Fruit fly (Drosophila melanogaster) whole organism, embryonic: ENCODE results near the gene Doc1.

Experiments used
- Adf1 ChIP-seq: fragments of 200-800 bp; sonication (Bioruptor generic); IDR thresholded peaks from 2 replicates; pipeline ENCODE4 v1.3.6; 2022; ENCODE audit warnings: missing biosample characterization, missing genetic modification characterization
- Atf3 ChIP-seq: fragments of 200-800 bp; sonication (Bioruptor generic); optimal IDR thresholded peaks from 3 replicates; lab custom pipeline; 2016; ENCODE audit warnings: missing biosample characterization, missing genetic modification characterization
- CG10209 ChIP-seq: fragments of 200-800 bp; sonication (Bioruptor generic); optimal IDR thresholded peaks from 3 replicates; lab custom pipeline; 2017; ENCODE audit warnings: missing biosample characterization, mild to moderate bottlenecking, missing genetic modification characterization, missing genetic modification reagents
- CG10959 ChIP-seq: fragments of 200-800 bp; sonication (Bioruptor generic); IDR thresholded peaks from 2 replicates; pipeline ENCODE4 v1.3.6; 2022; ENCODE audit warnings: missing biosample characterization, missing genetic modification characterization
- CG11093 ChIP-seq: fragments of 200-800 bp; sonication (Bioruptor generic); IDR thresholded peaks from 3 replicates; pipeline ENCODE4 v1.3.6; 2022; ENCODE audit warnings: missing biosample characterization, missing genetic modification characterization
- CG11504 ChIP-seq: fragments of 200-800 bp; sonication (Bioruptor generic); optimal IDR thresholded peaks from 3 replicates; lab custom pipeline; 2019; ENCODE audit warnings: missing biosample characterization, mild to moderate bottlenecking, missing genetic modification characterization, moderate library complexity
- CG11695 ChIP-seq: fragments of 200-800 bp; sonication (Bioruptor generic); IDR thresholded peaks from 3 replicates; pipeline ENCODE4 v1.3.6; 2022; ENCODE audit warnings: missing biosample characterization, missing genetic modification characterization
- CG11696 ChIP-seq: fragments of 200-800 bp; sonication (Bioruptor generic); IDR thresholded peaks from 2 replicates; pipeline ENCODE4 v1.3.6; 2022; ENCODE audit warnings: missing biosample characterization, missing genetic modification characterization
- CG12104 ChIP-seq: fragments of 200-800 bp; sonication (Bioruptor generic); optimal IDR thresholded peaks from 3 replicates; lab custom pipeline; 2016; ENCODE audit warnings: missing biosample characterization, missing genetic modification characterization
- CG13424 ChIP-seq: fragments of 200-800 bp; sonication (Bioruptor generic); optimal IDR thresholded peaks from 2 replicates; lab custom pipeline; 2019; ENCODE audit warnings: missing biosample characterization, mild to moderate bottlenecking, missing genetic modification characterization, moderate library complexity
- CG14441 ChIP-seq: fragments of 200-800 bp; sonication (Bioruptor generic); IDR thresholded peaks from 2 replicates; pipeline ENCODE4 v1.3.6; 2022; ENCODE audit warnings: missing biosample characterization, missing genetic modification characterization
- CG14667 ChIP-seq: fragments of 200-800 bp; sonication (Bioruptor generic); IDR thresholded peaks from 2 replicates; pipeline ENCODE4 v1.3.6; 2022; ENCODE audit warnings: missing biosample characterization, missing genetic modification characterization
- CG14860 ChIP-seq: fragments of 200-800 bp; sonication (Bioruptor generic); IDR thresholded peaks from 3 replicates; pipeline ENCODE4 v1.3.6; 2022; ENCODE audit warnings: missing biosample characterization, missing genetic modification characterization; ENCODE audit not compliant: partially characterized antibody
- CG17612 ChIP-seq: fragments of 200-800 bp; sonication (Bioruptor generic); IDR thresholded peaks from 2 replicates; pipeline ENCODE4 v1.3.6; 2022; ENCODE audit warnings: missing biosample characterization, missing genetic modification characterization
- CG2199 ChIP-seq: fragments of 200-800 bp; sonication (Bioruptor generic); IDR thresholded peaks from 3 replicates; pipeline ENCODE4 v1.3.6; 2022; ENCODE audit warnings: missing biosample characterization, missing genetic modification characterization
- CG4820 ChIP-seq: fragments of 200-800 bp; sonication (Bioruptor generic); optimal IDR thresholded peaks from 3 replicates; lab custom pipeline; 2016; ENCODE audit warnings: missing biosample characterization, missing genetic modification characterization
- CG7372 ChIP-seq: fragments of 200-800 bp; sonication (Bioruptor generic); IDR thresholded peaks from 2 replicates; pipeline ENCODE4 v1.3.6; 2022; ENCODE audit warnings: missing biosample characterization, missing genetic modification characterization
- CG7987 ChIP-seq: fragments of 200-800 bp; sonication (Bioruptor generic); optimal IDR thresholded peaks from 2 replicates; lab custom pipeline; 2018; ENCODE audit warnings: missing biosample characterization, mild to moderate bottlenecking, missing genetic modification characterization, moderate library complexity
- CG8478 ChIP-seq: fragments of >200 bp; optimal IDR thresholded peaks from 2 replicates; lab custom pipeline; 2018
- CG9437 ChIP-seq: fragments of 200-800 bp; sonication (Bioruptor generic); optimal IDR thresholded peaks from 2 replicates; lab custom pipeline; 2018; ENCODE audit warnings: missing biosample characterization, mild to moderate bottlenecking, missing genetic modification characterization
- Chrac-16 ChIP-seq: fragments of 200-800 bp; sonication (Bioruptor generic); optimal IDR thresholded peaks from 3 replicates; lab custom pipeline; 2016; ENCODE audit warnings: missing biosample characterization, missing genetic modification characterization
- Dbx ChIP-seq: fragments of 200-800 bp; sonication (Bioruptor generic); IDR thresholded peaks from 3 replicates; pipeline ENCODE4 v1.3.6; 2022; ENCODE audit warnings: missing biosample characterization, missing genetic modification characterization
- Dek ChIP-seq: fragments of 200-800 bp; sonication (Bioruptor generic); optimal IDR thresholded peaks from 3 replicates; lab custom pipeline; 2019; ENCODE audit warnings: missing biosample characterization, mild to moderate bottlenecking, missing genetic modification characterization, moderate library complexity
- Doc3 ChIP-seq: fragments of 200-800 bp; sonication (Bioruptor generic); IDR thresholded peaks from 3 replicates; pipeline ENCODE4 v1.3.6; 2022; ENCODE audit warnings: missing biosample characterization, missing genetic modification characterization; ENCODE audit not compliant: partially characterized antibody
- Ets97D ChIP-seq: fragments of 200-800 bp; sonication (Bioruptor generic); optimal IDR thresholded peaks from 3 replicates; lab custom pipeline; 2016; ENCODE audit warnings: missing biosample characterization, missing genetic modification characterization
- Fer1 ChIP-seq: fragments of 200-800 bp; sonication (Bioruptor generic); optimal IDR thresholded peaks from 2 replicates; lab custom pipeline; 2017; ENCODE audit warnings: missing biosample characterization, mild to moderate bottlenecking, missing genetic modification characterization
- H15 ChIP-seq: fragments of 200-800 bp; sonication (Bioruptor generic); IDR thresholded peaks from 3 replicates; pipeline ENCODE4 v1.3.6; 2022; ENCODE audit warnings: missing biosample characterization, missing genetic modification characterization
- Hr78 ChIP-seq, 2 experiments: fragments of 200-800 bp in 1 of 2; fragments of >200 bp in 1 of 2; sonication (Bioruptor generic) in 1 of 2; optimal IDR thresholded peaks; 2 replicates each; lab custom pipeline; 2017 to 2019; ENCODE audit warnings: missing biosample characterization in 2 of 2, missing genetic modification characterization in 2 of 2, mild to moderate bottlenecking in 1 of 2, moderate library complexity in 1 of 2
- Lpt ChIP-seq: fragments of >200 bp; optimal IDR thresholded peaks from 2 replicates; lab custom pipeline; 2018; ENCODE audit warnings: missing biosample characterization, missing genetic modification characterization
- Max ChIP-seq: fragments of 200-800 bp; sonication (Bioruptor generic); optimal IDR thresholded peaks from 2 replicates; lab custom pipeline; 2016; ENCODE audit warnings: missing biosample characterization, mild to moderate bottlenecking, missing genetic modification characterization
- Meics ChIP-seq: fragments of 200-800 bp; sonication (Bioruptor generic); optimal IDR thresholded peaks from 2 replicates; lab custom pipeline; 2017; ENCODE audit warnings: missing biosample characterization, mild to moderate bottlenecking, missing genetic modification characterization
- Nf-YC ChIP-seq: fragments of 200-800 bp; optimal IDR thresholded peaks from 3 replicates; lab custom pipeline; 2019; ENCODE audit warnings: missing biosample characterization, mild to moderate bottlenecking, missing genetic modification characterization, moderate library complexity
- Poxn ChIP-seq: fragments of 200-800 bp; sonication (Bioruptor generic); IDR thresholded peaks from 2 replicates; pipeline ENCODE4 v1.3.6; 2022; ENCODE audit warnings: missing biosample characterization, missing genetic modification characterization
- Ptx1 ChIP-seq: fragments of 200-800 bp; sonication (Bioruptor generic); IDR thresholded peaks from 2 replicates; pipeline ENCODE4 v1.3.6; 2022; ENCODE audit warnings: missing biosample characterization, missing genetic modification characterization
- Scr ChIP-seq: fragments of 200-800 bp; sonication (Bioruptor generic); IDR thresholded peaks from 2 replicates; pipeline ENCODE4 v1.3.6; 2022; ENCODE audit warnings: missing biosample characterization, missing genetic modification characterization; ENCODE audit not compliant: partially characterized antibody
- Tbp ChIP-seq: fragments of >200 bp; optimal IDR thresholded peaks from 2 replicates; lab custom pipeline; 2018; ENCODE audit warnings: missing biosample characterization, missing genetic modification characterization
- Usf ChIP-seq: fragments of 200-800 bp; sonication (Bioruptor generic); optimal IDR thresholded peaks from 2 replicates; lab custom pipeline; 2017; ENCODE audit warnings: missing genotype, missing biosample characterization, missing genetic modification characterization
- Vsx1 ChIP-seq: fragments of 200-800 bp; sonication (Bioruptor generic); optimal IDR thresholded peaks from 2 replicates; lab custom pipeline; 2017; ENCODE audit warnings: missing biosample characterization, mild to moderate bottlenecking, missing genetic modification characterization, missing genetic modification reagents
- ab ChIP-seq: fragments of 200-800 bp; sonication (Bioruptor generic); optimal IDR thresholded peaks from 2 replicates; lab custom pipeline; 2016; ENCODE audit warnings: missing biosample characterization, missing genetic modification characterization
- abd-A ChIP-seq: fragments of 200-800 bp; sonication (Bioruptor generic); optimal IDR thresholded peaks from 3 replicates; lab custom pipeline; 2019; ENCODE audit warnings: missing biosample characterization, mild to moderate bottlenecking, missing genetic modification characterization, moderate library complexity
- ato ChIP-seq: fragments of 200-800 bp; sonication (Bioruptor generic); IDR thresholded peaks from 2 replicates; pipeline ENCODE4 v1.3.6; 2022; ENCODE audit warnings: missing biosample characterization, missing genetic modification characterization; ENCODE audit not compliant: partially characterized antibody
- az2 ChIP-seq: fragments of 200-800 bp; sonication (Bioruptor generic); optimal IDR thresholded peaks from 3 replicates; lab custom pipeline; 2016; ENCODE audit warnings: missing biosample characterization, missing genetic modification characterization
- bowl ChIP-seq: fragments of 200-800 bp; sonication (Bioruptor generic); IDR thresholded peaks from 2 replicates; pipeline ENCODE4 v1.3.6; 2022; ENCODE audit warnings: missing biosample characterization, missing genetic modification characterization
- caup ChIP-seq: fragments of 200-800 bp; sonication (Bioruptor generic); optimal IDR thresholded peaks from 3 replicates; lab custom pipeline; 2017; ENCODE audit warnings: missing biosample characterization, mild to moderate bottlenecking, missing genetic modification characterization, moderate library complexity; ENCODE audit not compliant: severe bottlenecking
- crp ChIP-seq, 2 experiments: fragments of 200-800 bp; sonication (Bioruptor generic); optimal IDR thresholded peaks; 2 replicates in 1 of 2; 3 replicates in 1 of 2; lab custom pipeline; 2017; ENCODE audit warnings: missing biosample characterization in 2 of 2, missing genetic modification characterization in 2 of 2, mild to moderate bottlenecking in 1 of 2, moderate library complexity in 1 of 2
- da ChIP-seq: fragments of 200-800 bp; sonication (Bioruptor generic); optimal IDR thresholded peaks from 2 replicates; lab custom pipeline; 2016; ENCODE audit warnings: missing biosample characterization, missing genetic modification characterization
- h ChIP-seq: fragments of >200 bp; optimal IDR thresholded peaks from 2 replicates; lab custom pipeline; 2017
- insv ChIP-seq, 2 experiments: fragments of 200-800 bp; sonication (Bioruptor generic); optimal IDR thresholded peaks; 3 replicates each; lab custom pipeline; 2016 to 2018; ENCODE audit warnings: missing biosample characterization in 2 of 2, missing genetic modification characterization in 2 of 2
- mirr ChIP-seq: fragments of 200-800 bp; sonication (Bioruptor generic); optimal IDR thresholded peaks from 3 replicates; lab custom pipeline; 2018; ENCODE audit warnings: missing biosample characterization, mild to moderate bottlenecking, missing genetic modification characterization
- seq ChIP-seq: fragments of 200-800 bp; sonication (Bioruptor generic); IDR thresholded peaks from 2 replicates; pipeline ENCODE4 v1.3.6; 2022; ENCODE audit warnings: missing biosample characterization, missing genetic modification characterization
- tna ChIP-seq: fragments of 200-800 bp; sonication (Bioruptor generic); IDR thresholded peaks from 2 replicates; pipeline ENCODE4 v1.3.6; 2022; ENCODE audit warnings: missing biosample characterization, missing genetic modification characterization; ENCODE audit not compliant: partially characterized antibody
- vfl ChIP-seq: fragments of 200-800 bp; sonication (Bioruptor generic); optimal IDR thresholded peaks from 2 replicates; lab custom pipeline; 2016; ENCODE audit warnings: missing biosample characterization, missing genetic modification characterization

The Doc1 gene

dm6 chr3L:9004788-9005246 is 36.4 kb upstream of the Doc1 start, which contains the start of gene Doc3 (continued):
- TF ChIP-seq caup (GFP tag; lab: Kevin White, UChicago) (no peak), abd-A (peak; percentile 28), Adf1 (GFP tag; lab: Robert Waterston, UW) (peak; percentile 52; the same call in 1 of the 2 replicates), ab (no peak), CG11504 (no peak), CG14860 (GFP tag; lab: Robert Waterston, UW) (no peak), CG11696 (GFP tag; lab: Robert Waterston, UW) (no peak), h (lab: Kevin White, UChicago) (no peak), CG9437 (GFP tag; lab: Kevin White, UChicago) (peak; percentile 27), insv (GFP tag; optimal IDR thresholded peaks at IDR 0.05; lab: Kevin White, UChicago) (no peak), CG11695 (GFP tag; lab: Robert Waterston, UW) (no peak), Usf (GFP tag; lab: Kevin White, UChicago) (no peak), Tbp (no peak), ato (no peak), da (GFP tag; lab: Kevin White, UChicago) (no peak), crp (GFP tag; optimal IDR thresholded peaks at IDR 0.05; lab: Kevin White, UChicago) (no peak), CG10209 (GFP tag; lab: Kevin White, UChicago) (no peak), CG7987 (GFP tag; lab: Kevin White, UChicago) (no peak), CG2199 (GFP tag; lab: Robert Waterston, UW) (peak; percentile 29; the same call in 1 of the 3 replicates), Doc3 (GFP tag; lab: Robert Waterston, UW) (no peak), Chrac-16 (no peak), Nf-YC (peak; percentile 99), Atf3 (GFP tag; lab: Kevin White, UChicago) (no peak), bowl (GFP tag; lab: Robert Waterston, UW) (no peak), CG11093 (GFP tag; lab: Robert Waterston, UW) (no peak), Vsx1 (GFP tag; lab: Kevin White, UChicago) (no peak), CG7372 (GFP tag; lab: Robert Waterston, UW) (no peak), CG14441 (GFP tag; lab: Robert Waterston, UW) (no peak), seq (GFP tag; lab: Robert Waterston, UW) (no peak), CG14667 (GFP tag; lab: Robert Waterston, UW) (no peak), H15 (GFP tag; lab: Robert Waterston, UW) (no peak), CG12104 (GFP tag; lab: Kevin White, UChicago) (no peak), Dbx (GFP tag; lab: Robert Waterston, UW) (no peak), CG10959 (GFP tag; lab: Robert Waterston, UW) (no peak), CG17612 (GFP tag; lab: Robert Waterston, UW) (no peak), Hr78 (GFP tag; optimal IDR thresholded peaks at IDR 0.05; lab: Kevin White, UChicago) (peak in 1 of 2 experiments; percentile 94), Lpt (GFP tag; lab: Kevin White, UChicago) (no peak), CG13424 (no peak), CG8478 (peak; percentile 25), Meics (no peak), Fer1 (no peak), Ptx1 (GFP tag; lab: Robert Waterston, UW) (no peak), Max (no peak), Poxn (GFP tag; lab: Robert Waterston, UW) (no peak), mirr (GFP tag; lab: Kevin White, UChicago) (no peak), az2 (GFP tag; lab: Kevin White, UChicago) (no peak), vfl (GFP tag; lab: Kevin White, UChicago) (peak; percentile 38), Scr (GFP tag; lab: Robert Waterston, UW) (peak; percentile 35; the same call in 1 of the 2 replicates), CG4820 (GFP tag; lab: Kevin White, UChicago) (no peak), Dek (tag; lab: Kevin White, UChicago) (no peak), Ets97D (GFP tag; lab: Kevin White, UChicago) (no peak), tna (GFP tag; lab: Robert Waterston, UW) (no peak)
